Worm (Caenorhabditis elegans) whole organism, L3 larva: ENCODE results near the gene T20D3.5.

Experiments used
- R02D3.7 ChIP-seq: fragments of 150-350 bp; optimal IDR thresholded peaks from 2 replicates; lab custom pipeline; 2014; ENCODE audit warnings: missing biosample characterization, missing genetic modification characterization
- aly-2 ChIP-seq: fragments of 150-350 bp; optimal IDR thresholded peaks from 2 replicates; lab custom pipeline; 2014; ENCODE audit warnings: missing biosample characterization, missing genetic modification characterization
- ceh-16 ChIP-seq: sonication (generic microtip); optimal IDR thresholded peaks from 2 replicates; lab custom pipeline; 2017; ENCODE audit warnings: missing biosample characterization, missing genetic modification characterization
- ceh-82 ChIP-seq: fragments of 150-350 bp; optimal IDR thresholded peaks from 2 replicates; lab custom pipeline; 2014; ENCODE audit warnings: missing biosample characterization, missing genetic modification characterization
- ceh-9 ChIP-seq: sonication (generic microtip); optimal IDR thresholded peaks from 2 replicates; lab custom pipeline; 2018; ENCODE audit warnings: missing biosample characterization, missing genetic modification characterization
- elt-1 ChIP-seq: fragments of 150-350 bp; optimal IDR thresholded peaks from 2 replicates; lab custom pipeline; 2014; ENCODE audit warnings: missing biosample characterization, missing genetic modification characterization
- elt-2 ChIP-seq: sonication (generic microtip); optimal IDR thresholded peaks from 2 replicates; lab custom pipeline; 2016; ENCODE audit warnings: missing genetic modification reagents, mild to moderate bottlenecking, missing genetic modification characterization, missing compliant biosample characterization
- elt-3 ChIP-seq, 3 experiments: fragments of 150-350 bp in 1 of 3; sonication (generic microtip) in 2 of 3; optimal IDR thresholded peaks; 2 replicates in 2 of 3; 4 replicates in 1 of 3; lab custom pipeline; 2014 to 2017; ENCODE audit warnings: missing biosample characterization in 3 of 3, missing genetic modification characterization in 3 of 3
- hmg-11 ChIP-seq: sonication (generic microtip); optimal IDR thresholded peaks from 2 replicates; lab custom pipeline; 2016; ENCODE audit warnings: missing genetic modification characterization, missing compliant biosample characterization
- jun-1 ChIP-seq: fragments of 150-350 bp; optimal IDR thresholded peaks from 2 replicates; lab custom pipeline; 2014; ENCODE audit warnings: missing biosample characterization, missing genetic modification reagents, missing genetic modification characterization
- lin-15B ChIP-seq: fragments of 150-350 bp; optimal IDR thresholded peaks from 2 replicates; lab custom pipeline; 2014; ENCODE audit warnings: missing biosample characterization, missing genetic modification characterization
- lin-39 ChIP-seq: fragments of 150-350 bp; optimal IDR thresholded peaks from 2 replicates; lab custom pipeline; 2018; ENCODE audit warnings: missing biosample characterization, missing genetic modification reagents, missing genetic modification characterization
- nfya-1 ChIP-seq: sonication (generic microtip); optimal IDR thresholded peaks from 2 replicates; lab custom pipeline; 2017; ENCODE audit warnings: missing genetic modification characterization, mild to moderate bottlenecking, missing compliant biosample characterization, antibody characterized with exemption, moderate library complexity; ENCODE audit not compliant: insufficient read depth
- nhr-11 ChIP-seq: fragments of 150-350 bp; optimal IDR thresholded peaks from 2 replicates; lab custom pipeline; 2014; ENCODE audit warnings: missing biosample characterization, missing genetic modification characterization
- nhr-12 ChIP-seq: fragments of 150-350 bp; optimal IDR thresholded peaks from 2 replicates; lab custom pipeline; 2014; ENCODE audit warnings: missing biosample characterization, missing genetic modification characterization
- nhr-25 ChIP-seq: sonication (generic microtip); optimal IDR thresholded peaks from 2 replicates; lab custom pipeline; 2017; ENCODE audit warnings: missing biosample characterization, missing genetic modification characterization
- nhr-76 ChIP-seq: fragments of 150-350 bp; sonication (generic microtip); optimal IDR thresholded peaks from 5 replicates; lab custom pipeline; 2014; ENCODE audit warnings: missing biosample characterization, missing genetic modification characterization
- pha-4 ChIP-seq: fragments of 150-350 bp; optimal IDR thresholded peaks from 2 replicates; lab custom pipeline; 2014; ENCODE audit warnings: missing biosample characterization, missing genetic modification reagents, missing genetic modification characterization
- pqm-1 ChIP-seq: fragments of 150-350 bp; optimal IDR thresholded peaks from 2 replicates; lab custom pipeline; 2017; ENCODE audit warnings: missing biosample characterization, missing genetic modification characterization, inconsistent platforms
- sea-2 ChIP-seq: fragments of 150-350 bp; sonication (generic microtip); optimal IDR thresholded peaks from 4 replicates; lab custom pipeline; 2014; ENCODE audit warnings: missing biosample characterization, missing genetic modification reagents, missing genetic modification characterization
- snpc-4 ChIP-seq: fragments of 150-350 bp; optimal IDR thresholded peaks from 2 replicates; lab custom pipeline; 2014; ENCODE audit warnings: missing biosample characterization, missing genetic modification characterization
- tbx-2 ChIP-seq: sonication (generic microtip); optimal IDR thresholded peaks from 2 replicates; lab custom pipeline; 2016; ENCODE audit warnings: mild to moderate bottlenecking, missing genetic modification characterization, missing compliant biosample characterization
- unc-39 ChIP-seq: sonication (generic microtip); optimal IDR thresholded peaks from 4 replicates; lab custom pipeline; 2017; ENCODE audit warnings: missing biosample characterization, missing genetic modification characterization
- zag-1 ChIP-seq: fragments of 150-350 bp; optimal IDR thresholded peaks from 2 replicates; lab custom pipeline; 2014; ENCODE audit warnings: missing biosample characterization, missing genetic modification characterization
- ztf-4 ChIP-seq: fragments of 150-350 bp; optimal IDR thresholded peaks from 2 replicates; lab custom pipeline; 2014; ENCODE audit warnings: missing biosample characterization, missing genetic modification characterization

T20D3.5 gene

ce11 chrIV:9327706-9328105, 9.1 kb upstream of the T20D3.5 start, which contains the start of gene clec-183:
Gene clec-183 (plus strand): TSS chrIV:9328006.
- TF ChIP-seq ceh-82 (tag; lab: Kevin White, UChicago): no peak
- TF ChIP-seq snpc-4 (tag; lab: Kevin White, UChicago): no peak
- TF ChIP-seq ztf-4 (tag; lab: Kevin White, UChicago): no peak
- TF ChIP-seq elt-1 (tag; lab: Kevin White, UChicago): no peak
- TF ChIP-seq nhr-25: no peak
- no peak for TF ChIP-seq lin-39 (tag; lab: Kevin White, UChicago)
- no peak for TF ChIP-seq jun-1 (tag; lab: Kevin White, UChicago)

- TF ChIP-seq ceh-16 (no peak), unc-39 (tag; lab: Kevin White, UChicago) (no peak), nhr-76 (no peak), elt-3 (tag; optimal IDR thresholded peaks at IDR 0.05; lab: Kevin White, UChicago) (no peak), zag-1 (no peak), ceh-9 (tag; lab: Kevin White, UChicago) (no peak), ztf-4 (tag; lab: Kevin White, UChicago) (no peak), nhr-11 (tag; lab: Kevin White, UChicago) (no peak)
Measured at ce11 chrIV:9330755-9331154, 6.1 kb upstream of the T20D3.5 start, which contains the start of gene nspg-7.1. Gene nspg-7.1 (minus strand): TSS chrIV:9330855.

DNA sequence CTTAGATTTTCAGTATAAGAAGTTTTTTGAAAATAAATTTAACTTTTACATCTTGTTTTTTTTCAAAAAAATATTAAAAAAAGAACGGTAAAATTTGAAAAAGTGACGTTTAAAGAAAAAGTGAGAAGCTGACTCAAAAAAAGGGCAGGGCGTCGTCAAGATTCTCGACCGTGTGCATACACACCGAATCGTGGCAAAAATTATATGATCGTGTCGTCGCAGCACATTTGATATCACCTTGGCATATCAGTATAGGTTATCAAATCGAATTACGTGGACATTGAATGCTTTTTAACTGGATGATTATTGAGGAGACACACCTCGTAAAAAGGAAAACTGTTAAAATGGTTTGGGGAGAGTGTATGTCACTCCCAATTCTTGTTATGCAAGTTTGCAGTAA, 3.8 kb upstream of the T20D3.5 start:
- TF ChIP-seq elt-2 (tag; lab: Kevin White, UChicago): peak; percentile 93
- TF ChIP-seq sea-2 (GFP tag; lab: Kevin White, UChicago): no peak
- peak; percentile 57 for TF ChIP-seq pqm-1

ce11 chrIV:9335552-9336251, 1.1 kb upstream of the T20D3.5 start, which contains the start of the genes coa-4 and T20D3.14:
Gene coa-4 (minus strand): TSS chrIV:9335602.
Gene T20D3.14 (minus strand): TSS chrIV:9335909.
- TF ChIP-seq zag-1: no peak
- no peak for TF ChIP-seq R02D3.7 (tag; lab: Kevin White, UChicago)
- no peak for TF ChIP-seq ceh-82 (tag; lab: Kevin White, UChicago)
- TF ChIP-seq pha-4: peak; percentile 80
- TF ChIP-seq hmg-11 (tag; lab: Kevin White, UChicago): peak; percentile 2
- peak; percentile 27 for TF ChIP-seq snpc-4 (tag; lab: Kevin White, UChicago)
- TF ChIP-seq nhr-11 (tag; lab: Kevin White, UChicago): no peak
- TF ChIP-seq elt-3 (tag; optimal IDR thresholded peaks at IDR 0.05; lab: Kevin White, UChicago): no peak
- peak; percentile 61 for TF ChIP-seq nfya-1 (tag; lab: Kevin White, UChicago)
- TF ChIP-seq lin-15B (tag; lab: Kevin White, UChicago): peak; percentile 25
- peak; percentile 75 for TF ChIP-seq elt-2 (tag; lab: Kevin White, UChicago)
- no peak for TF ChIP-seq lin-39 (tag; lab: Kevin White, UChicago)

DNA sequence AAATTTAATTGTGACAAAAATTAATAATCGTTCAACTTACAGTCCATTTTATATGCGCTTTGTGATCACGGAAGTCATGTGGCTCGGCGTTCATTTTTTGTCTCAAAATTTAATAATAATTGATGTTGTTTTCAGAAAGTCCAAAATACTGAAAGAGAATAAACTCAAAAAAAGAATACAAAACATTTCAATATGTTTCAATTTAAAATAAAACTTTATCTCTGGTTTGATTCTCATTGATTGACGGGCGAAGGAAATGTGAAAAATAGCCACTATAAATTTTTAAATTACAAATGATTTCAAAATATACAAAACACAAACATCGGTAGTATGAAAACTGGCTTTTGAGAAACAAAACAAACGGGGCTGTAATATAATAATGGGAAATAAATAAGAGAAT, 2.4 kb downstream of the T20D3.5 start, which contains the start of gene T20D3.6:
Gene T20D3.6, minus strand, starts transcription at position 101 of the 400 bp plus-strand sequence.
- TF ChIP-seq tbx-2 (tag; lab: Kevin White, UChicago) (no peak), pqm-1 (no peak), nhr-76 (no peak)
- TF ChIP-seq, all 47 proteins: peak for 0

ce11 chrIV:9341591-9341990, 4.8 kb downstream of the T20D3.5 start, which contains the start of gene vps-26:
Gene vps-26 (minus strand): TSS chrIV:9341790.
- TF ChIP-seq pha-4 (peak; percentile 81), nhr-12 (tag; lab: Kevin White, UChicago) (no peak), hmg-11 (tag; lab: Kevin White, UChicago) (peak; percentile 35), elt-2 (tag; lab: Kevin White, UChicago) (peak; percentile 10), lin-15B (tag; lab: Kevin White, UChicago) (peak; percentile 36)

ce11 chrIV:9343102-9343599, 6.3 kb downstream of the T20D3.5 start, which contains the start of gene pigc-1:
Gene pigc-1 (minus strand): TSS chrIV:9343152.
- TF ChIP-seq hmg-11 (tag; lab: Kevin White, UChicago) (no peak), pqm-1 (no peak), pha-4 (peak; percentile 80), aly-2 (tag; lab: Kevin White, UChicago) (no peak)
